Fruit fly (Drosophila melanogaster) whole organism, wandering third instar larva: ENCODE results near the gene Irbp18.

Experiments used
- CG9705 ChIP-seq: fragments of 200-800 bp; sonication (Bioruptor generic); optimal IDR thresholded peaks from 2 replicates; lab custom pipeline; 2018; ENCODE audit warnings: missing biosample characterization, mild to moderate bottlenecking, missing genetic modification characterization
- Hr78 ChIP-seq: fragments of >200 bp; optimal IDR thresholded peaks from 2 replicates; lab custom pipeline; 2017; ENCODE audit warnings: missing biosample characterization, missing genetic modification characterization
- Vsx2 ChIP-seq: fragments of 200-300, 225-300 bp; sonication (Bioruptor generic); optimal IDR thresholded peaks from 2 replicates; lab custom pipeline; 2018; ENCODE audit warnings: missing biosample characterization, missing genetic modification characterization; ENCODE audit not compliant: partially characterized antibody
- foxo ChIP-seq, 2 experiments: fragments of 200-800 bp; sonication (Bioruptor generic); optimal IDR thresholded peaks; 2 replicates in 1 of 2; 3 replicates in 1 of 2; lab custom pipeline; 2016 to 2017; ENCODE audit warnings: missing biosample characterization in 2 of 2, missing genetic modification characterization in 2 of 2
- psq ChIP-seq: fragments of 200-800 bp; sonication (Bioruptor generic); optimal IDR thresholded peaks from 3 replicates; lab custom pipeline; 2017; ENCODE audit warnings: missing biosample characterization, mild to moderate bottlenecking, missing genetic modification characterization, moderate library complexity
- usp ChIP-seq: fragments of >200 bp; optimal IDR thresholded peaks from 2 replicates; lab custom pipeline; 2017; ENCODE audit warnings: missing biosample characterization, missing genetic modification characterization

- TF ChIP-seq Hr78 (GFP tag; lab: Kevin White, UChicago) (no peak), Vsx2 (no peak), psq (GFP tag; lab: Kevin White, UChicago) (no peak), foxo (GFP tag; optimal IDR thresholded peaks at IDR 0.05; lab: Kevin White, UChicago) (no peak), usp (GFP tag; lab: Kevin White, UChicago) (no peak), CG9705 (GFP tag; lab: Kevin White, UChicago) (no peak)
These were observed 4.9 kb upstream of the Irbp18 start, which contains the start of gene Elo68alpha for dm6 chr3L:11102930-11103329.
